Worm (Caenorhabditis elegans): ENCODE results near the gene C49C8.2.
A peak's percentile ranks its signal among the peaks of the same experiment; 100 is the strongest.

Gene C49C8.2

ce11 chrIV:8651835-8652234, 947 bp downstream of the C49C8.2 start, which contains the start of gene C49C8.8:
Gene C49C8.8, plus strand, starts transcription at chrIV:8652135.
- TF ChIP-seq nhr-237 (tag; optimal IDR thresholded peaks at IDR 0.05) (no peak), ztf-11 (tag; optimal IDR thresholded peaks at IDR 0.05) (no peak), R02D3.7 (tag; optimal IDR thresholded peaks at IDR 0.05) (no peak), tbx-2 (tag; optimal IDR thresholded peaks at IDR 0.05) (no peak), ceh-16 (tag; optimal IDR thresholded peaks at IDR 0.05) (no peak), nhr-43 (tag; optimal IDR thresholded peaks at IDR 0.05; ENCODE audit: poor library complexity, severe bottlenecking) (no peak), ama-1 (optimal IDR thresholded peaks at IDR 0.05) (no peak), fos-1 (tag; optimal IDR thresholded peaks at IDR 0.05) (no peak), hmg-11 (tag; optimal IDR thresholded peaks at IDR 0.05) (no peak), nhr-11 (tag; optimal IDR thresholded peaks at IDR 0.05) (no peak), egl-27 (tag; optimal IDR thresholded peaks at IDR 0.05) (no peak), fkh-10 (GFP tag; optimal IDR thresholded peaks at IDR 0.05) (no peak)

- TF ChIP-seq elt-2 (tag; optimal IDR thresholded peaks at IDR 0.05) (peak; percentile 54), pqm-1 (tag; optimal IDR thresholded peaks at IDR 0.05) (peak; percentile 20), R02D3.7 (tag; optimal IDR thresholded peaks at IDR 0.05) (no peak)
Observed at ce11 chrIV:8653592-8653991, 2.7 kb downstream of the C49C8.2 start, which contains the start of gene C49C8.5. Gene C49C8.5, minus strand, starts transcription at chrIV:8653664.

- TF ChIP-seq mdl-1 (tag; optimal IDR thresholded peaks at IDR 0.05) (no peak), elt-2 (tag; optimal IDR thresholded peaks at IDR 0.05) (peak; percentile 30)
Observed at ce11 chrIV:8654115-8654628, 3.3 kb downstream of the C49C8.2 start, which contains the start of gene C49C8.1. Gene C49C8.1, plus strand, starts transcription at chrIV:8654578.

- TF ChIP-seq sea-2 (GFP tag; optimal IDR thresholded peaks at IDR 0.05) (no peak), ZK546.5 (tag; optimal IDR thresholded peaks at IDR 0.05) (no peak), zag-1 (tag; optimal IDR thresholded peaks at IDR 0.05) (no peak), unc-39 (tag; optimal IDR thresholded peaks at IDR 0.05) (no peak), pqm-1 (tag; optimal IDR thresholded peaks at IDR 0.05) (no peak), fkh-10 (GFP tag; optimal IDR thresholded peaks at IDR 0.05) (no peak), egl-5 (tag; optimal IDR thresholded peaks at IDR 0.05) (no peak), pha-4 (tag; optimal IDR thresholded peaks at IDR 0.05) (no peak), ceh-28 (tag; optimal IDR thresholded peaks at IDR 0.05) (no peak), eor-1 (tag; optimal IDR thresholded peaks at IDR 0.05) (no peak), ceh-82 (tag; optimal IDR thresholded peaks at IDR 0.05) (no peak), snpc-4 (tag; optimal IDR thresholded peaks at IDR 0.05) (no peak), skn-1 (tag; optimal IDR thresholded peaks at IDR 0.05) (no peak), jun-1 (tag; optimal IDR thresholded peaks at IDR 0.05) (no peak), nhr-25 (tag; optimal IDR thresholded peaks at IDR 0.05) (no peak), nhr-77 (tag; optimal IDR thresholded peaks at IDR 0.05) (no peak), elt-1 (tag; optimal IDR thresholded peaks at IDR 0.05) (no peak), nhr-12 (tag; optimal IDR thresholded peaks at IDR 0.05) (no peak), ceh-16 (tag; optimal IDR thresholded peaks at IDR 0.05) (no peak)
Observed at ce11 chrIV:8658122-8658521, 7.2 kb downstream of the C49C8.2 start, which contains the start of gene C49C8.6. Gene C49C8.6, minus strand, starts transcription at chrIV:8658222.

ce11 chrIV:8665778-8666177, 14.9 kb downstream of the C49C8.2 start:
- TF ChIP-seq R02D3.7 (tag; optimal IDR thresholded peaks at IDR 0.05) (peak; percentile 79), egl-5 (tag; optimal IDR thresholded peaks at IDR 0.05) (no peak), nhr-43 (tag; optimal IDR thresholded peaks at IDR 0.05; ENCODE audit: poor library complexity, severe bottlenecking) (no peak), nhr-11 (tag; optimal IDR thresholded peaks at IDR 0.05) (no peak)

ce11 chrIV:8668635-8669034, 17.7 kb downstream of the C49C8.2 start, which contains the start of gene cdh-5:
Gene cdh-5, plus strand, starts transcription at chrIV:8668935.
- TF ChIP-seq lin-39 (tag; optimal IDR thresholded peaks at IDR 0.05) (no peak), nhr-237 (tag; optimal IDR thresholded peaks at IDR 0.05) (no peak), fkh-2 (tag; optimal IDR thresholded peaks at IDR 0.05) (no peak), ZK546.5 (tag; optimal IDR thresholded peaks at IDR 0.05) (no peak), nhr-77 (tag; optimal IDR thresholded peaks at IDR 0.05) (no peak), daf-12 (tag; optimal IDR thresholded peaks at IDR 0.05) (no peak), mdl-1 (tag; optimal IDR thresholded peaks at IDR 0.05) (no peak), ztf-11 (tag; optimal IDR thresholded peaks at IDR 0.05) (no peak), ceh-9 (tag; optimal IDR thresholded peaks at IDR 0.05) (no peak), pha-4 (tag; optimal IDR thresholded peaks at IDR 0.05) (no peak), fkh-10 (GFP tag; optimal IDR thresholded peaks at IDR 0.05) (no peak), unc-39 (tag; optimal IDR thresholded peaks at IDR 0.05) (no peak), lsy-12 (tag; optimal IDR thresholded peaks at IDR 0.05) (no peak), hmg-11 (tag; optimal IDR thresholded peaks at IDR 0.05) (no peak)

All from whole organism, L3 larva.